Fruit fly (Drosophila melanogaster) whole organism, pupa: ENCODE results near the gene Tengl2.

ENCODE experiments used
- CG12605 ChIP-seq: fragments of 200-800 bp; sonication (Bioruptor generic); IDR thresholded peaks from 2 replicates; pipeline ENCODE4 v1.3.6; 2022; ENCODE audit warnings: missing biosample characterization, missing genetic modification characterization
- CG13204 ChIP-seq: fragments of 200-800 bp; sonication (Bioruptor generic); optimal IDR thresholded peaks from 2 replicates; lab custom pipeline; 2018; ENCODE audit warnings: missing biosample characterization, mild to moderate bottlenecking, missing genetic modification characterization, moderate library complexity
- CG17806 ChIP-seq: fragments of 200-800 bp; sonication (Bioruptor generic); optimal IDR thresholded peaks from 2 replicates; lab custom pipeline; 2018; ENCODE audit warnings: missing biosample characterization, mild to moderate bottlenecking, missing genetic modification characterization, moderate library complexity
- CG4496 ChIP-seq: fragments of 200-800 bp; sonication (Bioruptor generic); IDR thresholded peaks from 3 replicates; pipeline ENCODE4 v1.3.6; 2022; ENCODE audit warnings: missing biosample characterization, missing genetic modification characterization
- CG8159 ChIP-seq: fragments of 200-800 bp; sonication (Bioruptor generic); optimal IDR thresholded peaks from 3 replicates; lab custom pipeline; 2018; ENCODE audit warnings: missing biosample characterization, mild to moderate bottlenecking, missing genetic modification characterization, moderate library complexity
- CG9948 ChIP-seq: fragments of 200-800 bp; sonication (Bioruptor generic); optimal IDR thresholded peaks from 2 replicates; lab custom pipeline; 2018; ENCODE audit warnings: missing biosample characterization, mild to moderate bottlenecking, missing genetic modification characterization, moderate library complexity
- D1 ChIP-seq: fragments of 200-800 bp; sonication (Bioruptor generic); optimal IDR thresholded peaks from 2 replicates; lab custom pipeline; 2018; ENCODE audit warnings: missing biosample characterization, mild to moderate bottlenecking, missing genetic modification characterization, moderate library complexity
- Ets98B ChIP-seq: fragments of 200-800 bp; sonication (Bioruptor generic); IDR thresholded peaks from 2 replicates; pipeline ENCODE4 v1.3.6; 2022; ENCODE audit warnings: missing biosample characterization, missing genetic modification characterization
- fd96Ca ChIP-seq: fragments of 200-800 bp; sonication (Bioruptor generic); IDR thresholded peaks from 3 replicates; pipeline ENCODE4 v1.3.6; 2022; ENCODE audit warnings: missing biosample characterization, missing genetic modification characterization

dm6 chr2L:2242783-2243182, 3.6 kb upstream of the Tengl2 start:
- no peak for TF ChIP-seq Ets98B (GFP tag; lab: Robert Waterston, UW)
- TF ChIP-seq CG9948: no peak
- TF ChIP-seq fd96Ca (GFP tag; lab: Robert Waterston, UW): no peak
- no peak for TF ChIP-seq D1 (tag; lab: Kevin White, UChicago)
- no peak for TF ChIP-seq CG17806 (tag; lab: Kevin White, UChicago)
- TF ChIP-seq CG4496: no peak
- TF ChIP-seq CG12605 (GFP tag; lab: Robert Waterston, UW): no peak
- no peak for TF ChIP-seq CG13204 (GFP tag; lab: Kevin White, UChicago)
- no peak for TF ChIP-seq CG8159 (tag; lab: Kevin White, UChicago)
